Worm (Caenorhabditis elegans): ENCODE measurements around the gene cyp-13A2.

cyp-13A2 gene

ce11 chrII:9834921-9835320 lies 47.5 kb upstream of the cyp-13A2 start, which contains the start of gene arrd-5:
Gene arrd-5 (plus strand): TSS chrII:9835221.
- TF ChIP-seq dmd-4 (tag; optimal IDR thresholded peaks at IDR 0.05) (no peak), nhr-77 (tag; optimal IDR thresholded peaks at IDR 0.05) (no peak), skn-1 (tag; optimal IDR thresholded peaks at IDR 0.05) (no peak), alr-1 (tag; optimal IDR thresholded peaks at IDR 0.05) (no peak), nhr-23 (tag; optimal IDR thresholded peaks at IDR 0.05) (no peak), ceh-16 (tag; optimal IDR thresholded peaks at IDR 0.05) (no peak), blmp-1 (tag; optimal IDR thresholded peaks at IDR 0.05; ENCODE audit: insufficient read depth) (no peak), mbf-1 (tag; optimal IDR thresholded peaks at IDR 0.05) (no peak), sem-4 (tag; optimal IDR thresholded peaks at IDR 0.05) (no peak), aly-2 (tag; optimal IDR thresholded peaks at IDR 0.05) (no peak)

- TF ChIP-seq ama-1 (optimal IDR thresholded peaks at IDR 0.05) (no peak), elt-3 (tag; optimal IDR thresholded peaks at IDR 0.05) (no peak), R02D3.7 (tag; optimal IDR thresholded peaks at IDR 0.05) (no peak), dmd-4 (tag; optimal IDR thresholded peaks at IDR 0.05) (no peak), nhr-12 (tag; optimal IDR thresholded peaks at IDR 0.05) (no peak), F13H6.1 (tag; optimal IDR thresholded peaks at IDR 0.05) (no peak), lin-11 (tag; optimal IDR thresholded peaks at IDR 0.05) (no peak), C34F6.9 (tag; optimal IDR thresholded peaks at IDR 0.05) (no peak), nhr-129 (tag; optimal IDR thresholded peaks at IDR 0.05) (no peak), snpc-4 (tag; optimal IDR thresholded peaks at IDR 0.05) (no peak), ceh-16 (tag; optimal IDR thresholded peaks at IDR 0.05) (no peak), ZK546.5 (tag; optimal IDR thresholded peaks at IDR 0.05) (no peak), mab-5 (tag; optimal IDR thresholded peaks at IDR 0.05) (no peak), mdl-1 (tag; optimal IDR thresholded peaks at IDR 0.05) (no peak), lsy-2 (tag; optimal IDR thresholded peaks at IDR 0.05) (no peak), nhr-23 (tag; optimal IDR thresholded peaks at IDR 0.05) (no peak), alr-1 (tag; optimal IDR thresholded peaks at IDR 0.05) (no peak), mbf-1 (tag; optimal IDR thresholded peaks at IDR 0.05) (no peak), nhr-77 (tag; optimal IDR thresholded peaks at IDR 0.05) (no peak), sma-9 (GFP tag; optimal IDR thresholded peaks at IDR 0.05) (no peak), sma-9 (tag; optimal IDR thresholded peaks at IDR 0.05) (no peak)
Measured at ce11 chrII:9833855-9834254, 46.4 kb upstream of the cyp-13A2 start, which contains the start of gene ZK938.3. Gene ZK938.3 (minus strand): TSS chrII:9833955.

- TF ChIP-seq lin-13 (GFP tag; optimal IDR thresholded peaks at IDR 0.05) (no peak), nhr-23 (tag; optimal IDR thresholded peaks at IDR 0.05) (no peak), R02D3.7 (tag; optimal IDR thresholded peaks at IDR 0.05) (no peak), ceh-16 (tag; optimal IDR thresholded peaks at IDR 0.05) (no peak), lin-11 (tag; optimal IDR thresholded peaks at IDR 0.05) (no peak), skn-1 (tag; optimal IDR thresholded peaks at IDR 0.05) (no peak), alr-1 (tag; optimal IDR thresholded peaks at IDR 0.05) (no peak), nhr-6 (tag; optimal IDR thresholded peaks at IDR 0.05) (no peak), nhr-11 (tag; optimal IDR thresholded peaks at IDR 0.05) (no peak), dmd-4 (tag; optimal IDR thresholded peaks at IDR 0.05) (no peak), nhr-12 (tag; optimal IDR thresholded peaks at IDR 0.05) (no peak), unc-55 (GFP tag; optimal IDR thresholded peaks at IDR 0.05) (no peak), nhr-129 (tag; optimal IDR thresholded peaks at IDR 0.05) (no peak), nhr-21 (tag; optimal IDR thresholded peaks at IDR 0.05) (no peak), F13H6.1 (tag; optimal IDR thresholded peaks at IDR 0.05) (no peak), nhr-25 (tag; optimal IDR thresholded peaks at IDR 0.05) (no peak)
Measured at ce11 chrII:9831033-9831432, 43.6 kb upstream of the cyp-13A2 start, which contains the start of gene ZK938.12. Gene ZK938.12 (plus strand): TSS chrII:9831333.

- no peak for TF ChIP-seq blmp-1 (tag; optimal IDR thresholded peaks at IDR 0.05; ENCODE audit: insufficient read depth)
- TF ChIP-seq skn-1 (tag; optimal IDR thresholded peaks at IDR 0.05): no peak
- no peak for TF ChIP-seq sma-9 (GFP tag; optimal IDR thresholded peaks at IDR 0.05)
- TF ChIP-seq sma-9 (tag; optimal IDR thresholded peaks at IDR 0.05): no peak
- TF ChIP-seq nhr-10 (tag; optimal IDR thresholded peaks at IDR 0.05): no peak
- TF ChIP-seq lin-13 (GFP tag; optimal IDR thresholded peaks at IDR 0.05): no peak
- TF ChIP-seq ZK546.5 (tag; optimal IDR thresholded peaks at IDR 0.05): no peak
- TF ChIP-seq ceh-82 (tag; optimal IDR thresholded peaks at IDR 0.05): no peak
- no peak for TF ChIP-seq crh-2 (tag; optimal IDR thresholded peaks at IDR 0.05)
- TF ChIP-seq nhr-21 (tag; optimal IDR thresholded peaks at IDR 0.05): no peak
- no peak for TF ChIP-seq sem-4 (tag; optimal IDR thresholded peaks at IDR 0.05)
- TF ChIP-seq unc-39 (tag; optimal IDR thresholded peaks at IDR 0.05): no peak
- no peak for TF ChIP-seq F13H6.1 (tag; optimal IDR thresholded peaks at IDR 0.05)
- no peak for TF ChIP-seq mab-5 (tag; optimal IDR thresholded peaks at IDR 0.05)
Measured at ce11 chrII:9829108-9829507, 41.7 kb upstream of the cyp-13A2 start, which contains the start of gene ZK938.1. Gene ZK938.1 (plus strand): TSS chrII:9829408.
